Worm (Caenorhabditis elegans) whole organism, mixed stage, embryonic: ENCODE data around the gene T21D12.7.

Experiments
- blmp-1 ChIP-seq: fragments of 150-350 bp; optimal IDR thresholded peaks from 2 replicates; lab custom pipeline; 2014; ENCODE audit warnings: missing biosample characterization, missing genetic modification characterization
- lin-13 ChIP-seq: fragments of 150-350 bp; optimal IDR thresholded peaks from 2 replicates; lab custom pipeline; 2014; ENCODE audit warnings: missing biosample characterization, missing genetic modification characterization
- lsy-2 ChIP-seq: fragments of 150-350 bp; optimal IDR thresholded peaks from 2 replicates; lab custom pipeline; 2014; ENCODE audit warnings: missing biosample characterization, missing genetic modification characterization
- mab-5 ChIP-seq: fragments of 150-350 bp; optimal IDR thresholded peaks from 2 replicates; lab custom pipeline; 2014; ENCODE audit warnings: missing biosample characterization, missing genetic modification characterization
- snpc-4 ChIP-seq: fragments of 150-350 bp; optimal IDR thresholded peaks from 2 replicates; lab custom pipeline; 2014; ENCODE audit warnings: missing biosample characterization, missing genetic modification characterization
- sptf-1 ChIP-seq: sonication (generic microtip); optimal IDR thresholded peaks from 2 replicates; lab custom pipeline; 2017; ENCODE audit warnings: mild to moderate bottlenecking, missing genetic modification characterization, moderate library complexity, missing compliant biosample characterization

- no peak for TF ChIP-seq lsy-2 (tag; lab: Kevin White, UChicago)
- no peak for TF ChIP-seq blmp-1 (tag; lab: Kevin White, UChicago)
- TF ChIP-seq mab-5, result no peak
- no peak for TF ChIP-seq sptf-1 (tag; lab: Kevin White, UChicago)
- TF ChIP-seq snpc-4 (tag; lab: Kevin White, UChicago), result no peak
- no peak for TF ChIP-seq lin-13
These were observed 18.0 kb downstream of the T21D12.7 start, which contains the start of gene srh-282 for ce11 chrIV:273299-273698.
